Worm (Caenorhabditis elegans) whole organism, mixed stage, embryonic: Measurements from ENCODE around the gene nspb-3.

Source experiments
- M03D4.4 ChIP-seq: sonication (generic microtip); optimal IDR thresholded peaks from 2 replicates; lab custom pipeline; 2017; ENCODE audit warnings: mild to moderate bottlenecking, missing genetic modification characterization, missing compliant biosample characterization
- blmp-1 ChIP-seq: fragments of 150-350 bp; optimal IDR thresholded peaks from 2 replicates; lab custom pipeline; 2014; ENCODE audit warnings: missing biosample characterization, missing genetic modification characterization
- ceh-39 ChIP-seq: fragments of 150-350 bp; optimal IDR thresholded peaks from 2 replicates; lab custom pipeline; 2014; ENCODE audit warnings: missing biosample characterization, missing genetic modification characterization
- ceh-43 ChIP-seq: fragments of 200-800 bp; sonication (Bioruptor generic); optimal IDR thresholded peaks from 2 replicates; lab custom pipeline; 2018; ENCODE audit warnings: mild to moderate bottlenecking, missing genetic modification characterization, moderate library complexity, missing compliant biosample characterization
- ceh-83 ChIP-seq: fragments of 200-800 bp; sonication (Bioruptor generic); optimal IDR thresholded peaks from 2 replicates; lab custom pipeline; 2018; ENCODE audit warnings: mild to moderate bottlenecking, missing genetic modification characterization, missing compliant biosample characterization
- ces-1 ChIP-seq: fragments of 150-350 bp; optimal IDR thresholded peaks from 2 replicates; lab custom pipeline; 2014; ENCODE audit warnings: missing biosample characterization, missing genetic modification reagents, missing genetic modification characterization
- cnd-1 ChIP-seq: fragments of 200-800 bp; sonication (Bioruptor generic); optimal IDR thresholded peaks from 2 replicates; lab custom pipeline; 2018; ENCODE audit warnings: mild to moderate bottlenecking, missing genetic modification characterization, missing compliant biosample characterization
- drap-1 ChIP-seq: fragments of 200-800 bp; sonication (Bioruptor generic); optimal IDR thresholded peaks from 3 replicates; lab custom pipeline; 2018; ENCODE audit warnings: mild to moderate bottlenecking, missing genetic modification characterization, missing compliant biosample characterization
- elt-3 ChIP-seq: fragments of 150-350 bp; optimal IDR thresholded peaks from 2 replicates; lab custom pipeline; 2014; ENCODE audit warnings: missing biosample characterization, missing genetic modification characterization
- flh-1 ChIP-seq: fragments of 200-800 bp; sonication (Bioruptor generic); optimal IDR thresholded peaks from 2 replicates; lab custom pipeline; 2018; ENCODE audit warnings: mild to moderate bottlenecking, missing genetic modification characterization, moderate library complexity, missing compliant biosample characterization
- ham-2 ChIP-seq: fragments of 200-800 bp; sonication (Bioruptor generic); optimal IDR thresholded peaks from 2 replicates; lab custom pipeline; 2018; ENCODE audit warnings: mild to moderate bottlenecking, missing genetic modification characterization, missing compliant biosample characterization
- hlh-1 ChIP-seq: fragments of 150-350 bp; optimal IDR thresholded peaks from 2 replicates; lab custom pipeline; 2014; ENCODE audit warnings: missing biosample characterization, missing genetic modification reagents, missing genetic modification characterization
- lin-13 ChIP-seq: fragments of 150-350 bp; optimal IDR thresholded peaks from 2 replicates; lab custom pipeline; 2014; ENCODE audit warnings: missing biosample characterization, missing genetic modification characterization
- lin-32 ChIP-seq: fragments of 200-800 bp; sonication (Bioruptor generic); optimal IDR thresholded peaks from 2 replicates; lab custom pipeline; 2018; ENCODE audit warnings: mild to moderate bottlenecking, missing genetic modification characterization, missing compliant biosample characterization
- lsy-2 ChIP-seq: fragments of 150-350 bp; optimal IDR thresholded peaks from 2 replicates; lab custom pipeline; 2014; ENCODE audit warnings: missing biosample characterization, missing genetic modification characterization
- mab-5 ChIP-seq: fragments of 150-350 bp; optimal IDR thresholded peaks from 2 replicates; lab custom pipeline; 2014; ENCODE audit warnings: missing biosample characterization, missing genetic modification characterization
- mep-1 ChIP-seq: fragments of 150-350 bp; optimal IDR thresholded peaks from 2 replicates; lab custom pipeline; 2017; ENCODE audit warnings: missing biosample characterization, missing genetic modification reagents, missing genetic modification characterization, inconsistent platforms
- mls-2 ChIP-seq: sonication (generic microtip); optimal IDR thresholded peaks from 2 replicates; lab custom pipeline; 2016; ENCODE audit warnings: mild to moderate bottlenecking, missing genetic modification characterization, moderate library complexity, missing compliant biosample characterization
- nhr-12 ChIP-seq: fragments of 150-350 bp; optimal IDR thresholded peaks from 2 replicates; lab custom pipeline; 2014; ENCODE audit warnings: missing biosample characterization, missing genetic modification characterization
- nhr-2 ChIP-seq: fragments of 150-350 bp; optimal IDR thresholded peaks from 2 replicates; lab custom pipeline; 2014; ENCODE audit warnings: missing biosample characterization, missing genetic modification characterization
- nhr-237 ChIP-seq: fragments of 150-350 bp; optimal IDR thresholded peaks from 2 replicates; lab custom pipeline; 2014; ENCODE audit warnings: missing biosample characterization, missing genetic modification characterization
- nhr-28 ChIP-seq: fragments of 150-350 bp; optimal IDR thresholded peaks from 2 replicates; lab custom pipeline; 2014; ENCODE audit warnings: missing biosample characterization, missing genetic modification characterization
- pha-4 ChIP-seq: fragments of 150-350 bp; optimal IDR thresholded peaks from 2 replicates; lab custom pipeline; 2018; ENCODE audit warnings: missing biosample characterization, missing genetic modification reagents, missing genetic modification characterization
- sem-2 ChIP-seq: fragments of 200-800 bp; sonication (Bioruptor generic); optimal IDR thresholded peaks from 2 replicates; lab custom pipeline; 2018; ENCODE audit warnings: mild to moderate bottlenecking, missing genetic modification characterization, missing compliant biosample characterization
- snpc-4 ChIP-seq: fragments of 150-350 bp; optimal IDR thresholded peaks from 2 replicates; lab custom pipeline; 2014; ENCODE audit warnings: missing biosample characterization, missing genetic modification characterization
- sptf-1 ChIP-seq: sonication (generic microtip); optimal IDR thresholded peaks from 2 replicates; lab custom pipeline; 2017; ENCODE audit warnings: mild to moderate bottlenecking, missing genetic modification characterization, moderate library complexity, missing compliant biosample characterization
- tbx-8 ChIP-seq: fragments of 200-800 bp; sonication (Bioruptor generic); optimal IDR thresholded peaks from 2 replicates; lab custom pipeline; 2018; ENCODE audit warnings: mild to moderate bottlenecking, missing genetic modification characterization, moderate library complexity, missing compliant biosample characterization
- unc-120 ChIP-seq: sonication (generic microtip); optimal IDR thresholded peaks from 2 replicates; lab custom pipeline; 2017; ENCODE audit warnings: missing genetic modification characterization, missing compliant biosample characterization; ENCODE audit not compliant: poor library complexity, severe bottlenecking
- unc-39 ChIP-seq: fragments of 150-350 bp; optimal IDR thresholded peaks from 2 replicates; lab custom pipeline; 2014; ENCODE audit warnings: missing biosample characterization, missing genetic modification characterization
- unc-62 ChIP-seq: fragments of 150-350 bp; optimal IDR thresholded peaks from 2 replicates; lab custom pipeline; 2014; ENCODE audit warnings: missing biosample characterization, missing genetic modification reagents, missing genetic modification characterization
- ztf-11 ChIP-seq: fragments of 150-350 bp; optimal IDR thresholded peaks from 2 replicates; lab custom pipeline; 2014; ENCODE audit warnings: missing biosample characterization, missing genetic modification characterization

The nspb-3 gene

ce11 chrIV:6576728-6577101 is 18.1 kb downstream of the nspb-3 start:
- TF ChIP-seq unc-120 (tag; lab: Kevin White, UChicago) (peak; percentile 44), mep-1 (tag; lab: Kevin White, UChicago) (peak; percentile 24), nhr-28 (tag; lab: Kevin White, UChicago) (no peak), ztf-11 (tag; lab: Kevin White, UChicago) (no peak), sptf-1 (tag; lab: Kevin White, UChicago) (peak; percentile 43), unc-62 (GFP tag; lab: Kevin White, UChicago) (peak; percentile 57), cnd-1 (tag; lab: Kevin White, UChicago) (peak; percentile 34), ceh-39 (tag; lab: Kevin White, UChicago) (no peak), hlh-1 (tag; lab: Kevin White, UChicago) (peak; percentile 27), flh-1 (no peak), ham-2 (GFP tag; lab: Kevin White, UChicago) (peak; percentile 62), ceh-83 (peak; percentile 25), nhr-237 (tag; lab: Kevin White, UChicago) (peak; percentile 45), mls-2 (tag; lab: Kevin White, UChicago) (peak; percentile 44), pha-4 (tag; lab: Kevin White, UChicago) (peak; percentile 75), drap-1 (GFP tag; lab: Kevin White, UChicago) (peak; percentile 6)
- TF ChIP-seq, all 35 proteins: peak for 12

- TF ChIP-seq lin-32 (GFP tag; lab: Kevin White, UChicago): no peak
- TF ChIP-seq M03D4.4 (tag; lab: Kevin White, UChicago): peak; percentile 9
- TF ChIP-seq pha-4 (tag; lab: Kevin White, UChicago): peak; percentile 87
- peak; percentile 3 for TF ChIP-seq cnd-1 (tag; lab: Kevin White, UChicago)
- TF ChIP-seq mls-2 (tag; lab: Kevin White, UChicago): no peak
- TF ChIP-seq unc-39 (tag; lab: Kevin White, UChicago): no peak
- TF ChIP-seq, all 35 proteins: peak for 3
Measured at ce11 chrIV:6575959-6576727, 18.6 kb downstream of the nspb-3 start.

- peak; percentile 25 for TF ChIP-seq sptf-1 (tag; lab: Kevin White, UChicago)
- TF ChIP-seq ces-1 (GFP tag; lab: Kevin White, UChicago): peak; percentile 2
- TF ChIP-seq ceh-83: no peak
- no peak for TF ChIP-seq nhr-2 (tag; lab: Kevin White, UChicago)
- peak; percentile 35 for TF ChIP-seq unc-120 (tag; lab: Kevin White, UChicago)
- TF ChIP-seq lin-13 (tag; lab: Kevin White, UChicago): no peak
- TF ChIP-seq, all 35 proteins: peak for 3
Measured at ce11 chrIV:6574343-6574742, 20.4 kb downstream of the nspb-3 start.

ce11 chrIV:6572655-6573054 is 22.1 kb downstream of the nspb-3 start:
- TF ChIP-seq ceh-39 (tag; lab: Kevin White, UChicago) (no peak), mep-1 (tag; lab: Kevin White, UChicago) (no peak), sem-2 (GFP tag; lab: Kevin White, UChicago) (no peak)
- TF ChIP-seq, all 35 proteins: peak for 0

- TF ChIP-seq nhr-237 (tag; lab: Kevin White, UChicago) (no peak), mls-2 (tag; lab: Kevin White, UChicago) (no peak), blmp-1 (no peak), ceh-43 (no peak), mep-1 (tag; lab: Kevin White, UChicago) (no peak), flh-1 (no peak), snpc-4 (tag; lab: Kevin White, UChicago) (no peak)
Measured at ce11 chrIV:6572238-6572637, 22.5 kb downstream of the nspb-3 start, which contains the start of gene bicd-1. bicd-1 (minus strand) TSS chrIV:6572338.

ce11 chrIV:6565605-6566004 is 29.2 kb downstream of the nspb-3 start:
- TF ChIP-seq unc-39 (tag; lab: Kevin White, UChicago) (no peak), ham-2 (GFP tag; lab: Kevin White, UChicago) (no peak), tbx-8 (no peak), mab-5 (tag; lab: Kevin White, UChicago) (no peak), hlh-1 (tag; lab: Kevin White, UChicago) (no peak), unc-120 (tag; lab: Kevin White, UChicago) (no peak), ceh-39 (tag; lab: Kevin White, UChicago) (no peak), unc-62 (GFP tag; lab: Kevin White, UChicago) (no peak), elt-3 (tag; lab: Kevin White, UChicago) (no peak), nhr-237 (tag; lab: Kevin White, UChicago) (no peak), lsy-2 (tag; lab: Kevin White, UChicago) (no peak), nhr-12 (tag; lab: Kevin White, UChicago) (no peak), drap-1 (GFP tag; lab: Kevin White, UChicago) (no peak)
